Worm (Caenorhabditis elegans): ENCODE data around the gene dsl-7.

dsl-7 gene

ce11 chrV:13022265-13022664, 29.3 kb downstream of the dsl-7 start:
- no peak for TF ChIP-seq ceh-13 (GFP tag; optimal IDR thresholded peaks at IDR 0.05)
- TF ChIP-seq tra-4 (tag; optimal IDR thresholded peaks at IDR 0.05) = no peak
- no peak for TF ChIP-seq aly-1 (tag; optimal IDR thresholded peaks at IDR 0.05)
- no peak for TF ChIP-seq F13C5.2 (tag; optimal IDR thresholded peaks at IDR 0.05)
- TF ChIP-seq ceh-36 (tag; optimal IDR thresholded peaks at IDR 0.05) = no peak
- TF ChIP-seq hnd-1 (tag; optimal IDR thresholded peaks at IDR 0.05) = no peak
- no peak for TF ChIP-seq hmg-4 (GFP tag; optimal IDR thresholded peaks at IDR 0.05)
- TF ChIP-seq tbx-11 (GFP tag; IDR thresholded peaks at IDR 0.05) = no peak
- TF ChIP-seq flt-1 (GFP tag; IDR thresholded peaks at IDR 0.05) = no peak
- TF ChIP-seq pes-1 (GFP tag; IDR thresholded peaks at IDR 0.05) = no peak

DNA sequence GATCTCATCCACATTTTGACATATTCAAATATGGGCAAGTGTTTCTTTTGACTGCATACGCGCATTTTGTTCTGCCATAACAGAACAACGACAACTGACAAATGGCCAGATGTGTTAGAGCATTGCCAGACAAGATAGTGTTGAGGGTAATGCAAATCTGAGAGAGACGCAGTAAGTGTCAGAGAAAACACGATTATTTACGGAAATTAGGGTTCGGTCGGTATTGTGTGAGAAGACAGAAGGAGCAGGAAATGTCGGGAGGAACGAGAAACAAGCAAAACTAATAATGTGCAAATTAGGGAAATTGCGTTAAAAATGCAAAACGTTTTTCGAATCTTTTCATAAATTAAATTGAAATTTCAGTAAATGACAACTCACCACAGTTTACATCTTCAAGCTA, 31.5 kb downstream of the dsl-7 start:
- TF ChIP-seq hmg-4 (GFP tag; optimal IDR thresholded peaks at IDR 0.05) = no peak
- TF ChIP-seq tbx-37 (GFP tag; conservative IDR thresholded peaks at IDR 0.05) = no peak
- TF ChIP-seq tra-4 (tag; optimal IDR thresholded peaks at IDR 0.05) = no peak
- no peak for TF ChIP-seq F13C5.2 (tag; optimal IDR thresholded peaks at IDR 0.05)
- no peak for TF ChIP-seq hmbx-1 (tag; optimal IDR thresholded peaks at IDR 0.05)
- TF ChIP-seq ets-7 (tag; optimal IDR thresholded peaks at IDR 0.05) = no peak
- no peak for TF ChIP-seq tbx-11 (GFP tag; IDR thresholded peaks at IDR 0.05)

DNA sequence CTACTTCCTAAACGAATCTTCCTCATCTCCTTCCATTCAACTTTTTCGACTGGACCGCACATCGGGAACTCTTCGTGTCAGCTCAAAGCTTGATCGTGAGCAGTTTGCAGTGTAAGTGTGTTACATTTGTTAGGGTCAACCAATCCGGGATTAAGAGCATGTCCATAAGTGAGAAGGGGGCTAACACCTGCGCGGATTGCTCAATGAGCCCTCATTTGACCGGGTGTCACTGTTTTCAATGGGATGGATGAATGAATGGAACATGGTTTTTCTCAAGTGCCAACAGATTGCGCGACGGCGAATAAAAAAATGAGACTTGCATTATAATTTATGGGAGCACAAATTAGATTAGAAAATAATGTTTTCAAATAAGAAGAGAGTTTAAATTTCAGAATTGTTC, 32.3 kb downstream of the dsl-7 start:
- TF ChIP-seq pes-1 (GFP tag; IDR thresholded peaks at IDR 0.05) (no peak), ceh-13 (GFP tag; optimal IDR thresholded peaks at IDR 0.05) (no peak), ceh-36 (tag; optimal IDR thresholded peaks at IDR 0.05) (no peak), aly-1 (tag; optimal IDR thresholded peaks at IDR 0.05) (no peak), scrt-1 (GFP tag; IDR thresholded peaks at IDR 0.05) (no peak), B0310.2 (tag; optimal IDR thresholded peaks at IDR 0.05) (no peak), tbx-11 (GFP tag; IDR thresholded peaks at IDR 0.05) (no peak), hmbx-1 (tag; optimal IDR thresholded peaks at IDR 0.05) (no peak), tra-4 (tag; optimal IDR thresholded peaks at IDR 0.05) (no peak)

ce11 chrV:13026631-13027299, 33.8 kb downstream of the dsl-7 start:
- TF ChIP-seq ceh-36 (tag; optimal IDR thresholded peaks at IDR 0.05) = no peak
- no peak for TF ChIP-seq aly-1 (tag; optimal IDR thresholded peaks at IDR 0.05)
- no peak for TF ChIP-seq sea-1 (GFP tag; conservative IDR thresholded peaks at IDR 0.05)
- TF ChIP-seq tra-4 (tag; optimal IDR thresholded peaks at IDR 0.05) = no peak
- TF ChIP-seq scrt-1 (GFP tag; IDR thresholded peaks at IDR 0.05) = no peak
- no peak for TF ChIP-seq ama-1 (optimal IDR thresholded peaks at IDR 0.05)
- no peak for TF ChIP-seq pes-1 (GFP tag; IDR thresholded peaks at IDR 0.05)
- TF ChIP-seq flt-1 (GFP tag; IDR thresholded peaks at IDR 0.05) = no peak
- no peak for TF ChIP-seq hnd-1 (tag; optimal IDR thresholded peaks at IDR 0.05)
- no peak for TF ChIP-seq tbx-37 (GFP tag; conservative IDR thresholded peaks at IDR 0.05)
- TF ChIP-seq ceh-13 (GFP tag; optimal IDR thresholded peaks at IDR 0.05) = no peak
- no peak for TF ChIP-seq ets-7 (tag; optimal IDR thresholded peaks at IDR 0.05)
- TF ChIP-seq B0310.2 (tag; optimal IDR thresholded peaks at IDR 0.05) = no peak
- no peak for TF ChIP-seq hmg-4 (GFP tag; optimal IDR thresholded peaks at IDR 0.05)
- TF ChIP-seq F13C5.2 (tag; optimal IDR thresholded peaks at IDR 0.05) = no peak
- TF ChIP-seq tbx-11 (GFP tag; IDR thresholded peaks at IDR 0.05) = no peak
- no peak for TF ChIP-seq hmbx-1 (tag; optimal IDR thresholded peaks at IDR 0.05)

- TF ChIP-seq ceh-13 (GFP tag; optimal IDR thresholded peaks at IDR 0.05) (no peak), pes-1 (GFP tag; IDR thresholded peaks at IDR 0.05) (no peak), hmbx-1 (tag; optimal IDR thresholded peaks at IDR 0.05) (no peak), B0310.2 (tag; optimal IDR thresholded peaks at IDR 0.05) (no peak), hmg-4 (GFP tag; optimal IDR thresholded peaks at IDR 0.05) (no peak), tbx-37 (GFP tag; conservative IDR thresholded peaks at IDR 0.05) (no peak), tra-4 (tag; optimal IDR thresholded peaks at IDR 0.05) (no peak), tbx-11 (GFP tag; IDR thresholded peaks at IDR 0.05) (no peak), ceh-36 (tag; optimal IDR thresholded peaks at IDR 0.05) (no peak), flt-1 (GFP tag; IDR thresholded peaks at IDR 0.05) (no peak), aly-1 (tag; optimal IDR thresholded peaks at IDR 0.05) (no peak), ama-1 (optimal IDR thresholded peaks at IDR 0.05) (no peak), ets-7 (tag; optimal IDR thresholded peaks at IDR 0.05) (no peak), F13C5.2 (tag; optimal IDR thresholded peaks at IDR 0.05) (no peak), sea-1 (GFP tag; conservative IDR thresholded peaks at IDR 0.05) (no peak), hnd-1 (tag; optimal IDR thresholded peaks at IDR 0.05) (no peak), scrt-1 (GFP tag; IDR thresholded peaks at IDR 0.05) (no peak)
Measured at ce11 chrV:13028871-13029270, 35.9 kb downstream of the dsl-7 start.

- TF ChIP-seq sea-1 (GFP tag; conservative IDR thresholded peaks at IDR 0.05) = no peak
- TF ChIP-seq tbx-37 (GFP tag; conservative IDR thresholded peaks at IDR 0.05) = no peak
- TF ChIP-seq ceh-13 (GFP tag; optimal IDR thresholded peaks at IDR 0.05) = no peak
- no peak for TF ChIP-seq scrt-1 (GFP tag; IDR thresholded peaks at IDR 0.05)
- TF ChIP-seq ceh-36 (tag; optimal IDR thresholded peaks at IDR 0.05) = no peak
- no peak for TF ChIP-seq pes-1 (GFP tag; IDR thresholded peaks at IDR 0.05)
- TF ChIP-seq ets-7 (tag; optimal IDR thresholded peaks at IDR 0.05) = no peak
Measured at ce11 chrV:13033223-13033622, 40.3 kb downstream of the dsl-7 start, which contains the start of gene W07G4.1. Gene W07G4.1, plus strand, starts transcription at chrV:13033523.

- TF ChIP-seq F13C5.2 (tag; optimal IDR thresholded peaks at IDR 0.05) (no peak), ets-7 (tag; optimal IDR thresholded peaks at IDR 0.05) (no peak), tbx-11 (GFP tag; IDR thresholded peaks at IDR 0.05) (no peak), hmbx-1 (tag; optimal IDR thresholded peaks at IDR 0.05) (no peak), tra-4 (tag; optimal IDR thresholded peaks at IDR 0.05) (no peak), hnd-1 (tag; optimal IDR thresholded peaks at IDR 0.05) (no peak), flt-1 (GFP tag; IDR thresholded peaks at IDR 0.05) (no peak), pes-1 (GFP tag; IDR thresholded peaks at IDR 0.05) (no peak), aly-1 (tag; optimal IDR thresholded peaks at IDR 0.05) (no peak), sea-1 (GFP tag; conservative IDR thresholded peaks at IDR 0.05) (no peak), B0310.2 (tag; optimal IDR thresholded peaks at IDR 0.05) (no peak)
Measured at ce11 chrV:13034604-13035003, 41.7 kb downstream of the dsl-7 start, which contains the start of gene W07G4.7. Gene W07G4.7, minus strand, starts transcription at chrV:13034704.
